Fruit fly (Drosophila melanogaster) whole organism, wandering third instar larva: ENCODE data around the gene Miox.

Experiments
- Abd-B ChIP-seq: fragments of >200 bp; optimal IDR thresholded peaks from 2 replicates; lab custom pipeline; 2017; ENCODE audit warnings: missing biosample characterization, missing genetic modification characterization
- CG32264 ChIP-seq: fragments of 200-800 bp; sonication (Bioruptor generic); optimal IDR thresholded peaks from 2 replicates; lab custom pipeline; 2016; ENCODE audit warnings: missing biosample characterization, missing genetic modification characterization
- CG9705 ChIP-seq: fragments of 200-800 bp; sonication (Bioruptor generic); optimal IDR thresholded peaks from 2 replicates; lab custom pipeline; 2018; ENCODE audit warnings: missing biosample characterization, mild to moderate bottlenecking, missing genetic modification characterization
- CrebA ChIP-seq: fragments of 200-800 bp; sonication (Bioruptor generic); optimal IDR thresholded peaks from 2 replicates; lab custom pipeline; 2016; ENCODE audit warnings: missing biosample characterization, mild to moderate bottlenecking, missing genetic modification characterization, borderline replicate concordance
- Dif ChIP-seq: fragments of 200-275, 200-300 bp; sonication (Bioruptor generic); optimal IDR thresholded peaks from 2 replicates; lab custom pipeline; 2018; ENCODE audit warnings: missing biosample characterization, missing genetic modification characterization; ENCODE audit not compliant: partially characterized antibody
- GATAd ChIP-seq: sonication (Bioruptor generic); optimal IDR thresholded peaks from 2 replicates; lab custom pipeline; 2016; ENCODE audit warnings: missing biosample characterization, missing genetic modification characterization
- HLH106 ChIP-seq: fragments of 200-800 bp; optimal IDR thresholded peaks from 3 replicates; lab custom pipeline; 2019; ENCODE audit warnings: missing biosample characterization, mild to moderate bottlenecking, missing genetic modification characterization, moderate library complexity
- Hnf4 ChIP-seq: fragments of 200-800 bp; sonication (Bioruptor generic); optimal IDR thresholded peaks from 2 replicates; lab custom pipeline; 2016; ENCODE audit warnings: missing biosample characterization, mild to moderate bottlenecking, missing genetic modification characterization
- Hr78 ChIP-seq: fragments of >200 bp; optimal IDR thresholded peaks from 2 replicates; lab custom pipeline; 2017; ENCODE audit warnings: missing biosample characterization, missing genetic modification characterization
- Hr83 ChIP-seq: fragments of 200-300 bp; sonication (Bioruptor generic); optimal IDR thresholded peaks from 2 replicates; lab custom pipeline; 2016; ENCODE audit warnings: missing biosample characterization, mild to moderate bottlenecking, missing genetic modification characterization, moderate library complexity; ENCODE audit not compliant: poor library complexity, severe bottlenecking
- Jra ChIP-seq: sonication (Bioruptor generic); optimal IDR thresholded peaks from 2 replicates; lab custom pipeline; 2016; ENCODE audit warnings: missing biosample characterization, missing genetic modification characterization
- Mio ChIP-seq: sonication (Bioruptor generic); optimal IDR thresholded peaks from 2 replicates; lab custom pipeline; 2016; ENCODE audit warnings: missing biosample characterization, missing genetic modification characterization
- N ChIP-seq: fragments of >200 bp; optimal IDR thresholded peaks from 2 replicates; lab custom pipeline; 2018; ENCODE audit warnings: missing biosample characterization, missing external identifiers, missing genetic modification characterization
- Rel ChIP-seq, 2 experiments: fragments of 200-800 bp; sonication (Bioruptor generic) in 1 of 2; optimal IDR thresholded peaks; 2 replicates in 1 of 2; 3 replicates in 1 of 2; lab custom pipeline; 2016 to 2019; ENCODE audit warnings: mild to moderate bottlenecking in 2 of 2, missing biosample characterization in 2 of 2, missing genetic modification characterization in 2 of 2, moderate library complexity in 1 of 2
- Sp1 ChIP-seq: fragments of 200-800 bp; sonication (Bioruptor generic); optimal IDR thresholded peaks from 3 replicates; lab custom pipeline; 2019; ENCODE audit warnings: missing biosample characterization, mild to moderate bottlenecking, missing genetic modification characterization, moderate library complexity
- Vsx2 ChIP-seq: fragments of 200-300, 225-300 bp; sonication (Bioruptor generic); optimal IDR thresholded peaks from 2 replicates; lab custom pipeline; 2018; ENCODE audit warnings: missing biosample characterization, missing genetic modification characterization; ENCODE audit not compliant: partially characterized antibody
- br ChIP-seq: fragments of 200-800 bp; sonication (Bioruptor generic); optimal IDR thresholded peaks from 2 replicates; lab custom pipeline; 2016; ENCODE audit warnings: missing biosample characterization, missing genetic modification characterization
- brk ChIP-seq: fragments of 200-800 bp; sonication (Bioruptor generic); optimal IDR thresholded peaks from 2 replicates; lab custom pipeline; 2016; ENCODE audit warnings: missing biosample characterization, mild to moderate bottlenecking, missing genetic modification characterization
- dmrt93B ChIP-seq: fragments of 200-800 bp; sonication (Bioruptor generic); optimal IDR thresholded peaks from 2 replicates; lab custom pipeline; 2018; ENCODE audit warnings: missing biosample characterization, mild to moderate bottlenecking, missing genetic modification characterization
- dsf ChIP-seq: sonication (Bioruptor generic); optimal IDR thresholded peaks from 2 replicates; lab custom pipeline; 2016; ENCODE audit warnings: missing biosample characterization, missing genetic modification characterization, borderline replicate concordance
- ey ChIP-seq: fragments of 200-800 bp; sonication (Bioruptor generic); optimal IDR thresholded peaks from 2 replicates; lab custom pipeline; 2016; ENCODE audit warnings: missing biosample characterization, missing genetic modification characterization
- foxo ChIP-seq, 2 experiments: fragments of 200-800 bp; sonication (Bioruptor generic); optimal IDR thresholded peaks; 2 replicates in 1 of 2; 3 replicates in 1 of 2; lab custom pipeline; 2016 to 2017; ENCODE audit warnings: missing biosample characterization in 2 of 2, missing genetic modification characterization in 2 of 2
- fru ChIP-seq: fragments of 200-800 bp; sonication (Bioruptor generic); optimal IDR thresholded peaks from 3 replicates; lab custom pipeline; 2016; ENCODE audit warnings: missing biosample characterization, mild to moderate bottlenecking, missing genetic modification characterization
- h ChIP-seq: fragments of 200-800 bp; sonication (Bioruptor generic); optimal IDR thresholded peaks from 3 replicates; lab custom pipeline; 2016; ENCODE audit warnings: missing biosample characterization, mild to moderate bottlenecking, missing genetic modification characterization
- lola ChIP-seq: fragments of >200 bp; optimal IDR thresholded peaks from 2 replicates; lab custom pipeline; 2017; ENCODE audit warnings: missing biosample characterization, missing genetic modification characterization
- pan ChIP-seq: fragments of >200 bp; optimal IDR thresholded peaks from 2 replicates; lab custom pipeline; 2017
- psq ChIP-seq: fragments of 200-800 bp; sonication (Bioruptor generic); optimal IDR thresholded peaks from 3 replicates; lab custom pipeline; 2017; ENCODE audit warnings: missing biosample characterization, mild to moderate bottlenecking, missing genetic modification characterization, moderate library complexity
- rgr ChIP-seq: fragments of 200-800 bp; sonication (Bioruptor generic); optimal IDR thresholded peaks from 3 replicates; lab custom pipeline; 2016; ENCODE audit warnings: missing biosample characterization, mild to moderate bottlenecking, missing genetic modification characterization
- sage ChIP-seq: fragments of 200-800 bp; sonication (Bioruptor generic); optimal IDR thresholded peaks from 2 replicates; lab custom pipeline; 2016; ENCODE audit warnings: missing biosample characterization, mild to moderate bottlenecking, missing genetic modification characterization
- sv ChIP-seq: fragments of 200-800 bp; sonication (Bioruptor generic); optimal IDR thresholded peaks from 3 replicates; lab custom pipeline; 2016; ENCODE audit warnings: missing biosample characterization, missing genetic modification characterization
- tai ChIP-seq: sonication (Bioruptor generic); optimal IDR thresholded peaks from 2 replicates; lab custom pipeline; 2016; ENCODE audit warnings: missing biosample characterization, missing genetic modification characterization
- woc ChIP-seq: sonication (Bioruptor generic); optimal IDR thresholded peaks from 2 replicates; lab custom pipeline; 2016; ENCODE audit warnings: missing biosample characterization, mild to moderate bottlenecking, missing genetic modification characterization

The Miox gene

DNA sequence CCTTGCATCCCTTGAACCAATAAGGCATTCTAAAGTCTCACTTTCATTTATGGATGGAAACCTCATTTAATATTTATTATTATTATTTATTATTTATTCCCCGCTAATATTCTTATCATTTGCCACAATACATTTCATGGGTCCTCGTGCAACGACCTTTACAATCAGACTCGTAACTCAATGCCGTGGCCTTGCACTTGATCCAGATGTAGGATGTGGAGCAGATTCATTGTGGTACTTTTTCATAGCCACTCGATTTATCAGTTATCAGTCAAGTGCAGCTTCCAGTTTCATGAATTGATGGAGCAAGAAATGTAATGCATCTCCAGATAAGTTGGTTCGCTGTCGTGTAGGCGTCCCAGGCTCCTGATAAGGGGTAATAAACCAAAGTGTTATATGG, 552 bp downstream of the Miox start:
- no peak for TF ChIP-seq CG9705
- TF ChIP-seq N (GFP tag; lab: Kevin White, UChicago) = no peak
- no peak for TF ChIP-seq br (GFP tag; lab: Kevin White, UChicago)
- TF ChIP-seq h = no peak
- no peak for TF ChIP-seq Vsx2 (GFP tag; lab: Kevin White, UChicago)
- no peak for TF ChIP-seq Abd-B (GFP tag; lab: Kevin White, UChicago)
- TF ChIP-seq Rel (GFP tag; optimal IDR thresholded peaks at IDR 0.05; lab: Kevin White, UChicago) = no peak
- peak; percentile 52 for TF ChIP-seq Rel (tag; optimal IDR thresholded peaks at IDR 0.05; lab: Kevin White, UChicago)

DNA sequence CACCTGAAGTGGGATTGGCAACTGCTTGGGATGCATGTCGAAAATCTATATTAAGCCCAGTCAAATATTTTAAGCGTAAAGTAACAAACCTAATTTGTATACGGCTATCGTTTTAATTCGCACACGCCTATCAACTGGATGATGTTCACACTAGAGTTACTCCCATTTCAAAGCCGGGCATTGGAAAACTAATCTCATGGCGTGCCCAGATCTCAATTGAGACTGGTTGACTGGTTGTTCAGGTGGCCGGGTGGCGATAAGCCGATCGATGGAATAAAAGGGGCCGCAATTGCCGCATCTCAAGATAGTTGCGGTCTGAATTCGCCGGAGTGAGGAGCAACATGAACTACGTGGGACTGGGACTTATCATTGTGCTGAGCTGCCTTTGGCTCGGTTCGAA, 3.7 kb downstream of the Miox start, which contains the start of gene Est-6:
TSS of gene Est-6 (plus strand) at position 301 of the 400 bp plus-strand sequence.
- TF ChIP-seq CrebA (GFP tag; lab: Kevin White, UChicago) = no peak
- no peak for TF ChIP-seq sage (GFP tag; lab: Kevin White, UChicago)
- no peak for TF ChIP-seq sv (GFP tag; lab: Kevin White, UChicago)
- no peak for TF ChIP-seq CG32264 (GFP tag; lab: Kevin White, UChicago)
- no peak for TF ChIP-seq woc (GFP tag; lab: Kevin White, UChicago)
- no peak for TF ChIP-seq Dif (GFP tag; lab: Kevin White, UChicago)
- TF ChIP-seq HLH106 (tag; lab: Kevin White, UChicago) = no peak
- no peak for TF ChIP-seq Hr83 (GFP tag; lab: Kevin White, UChicago)
- no peak for TF ChIP-seq psq
- TF ChIP-seq Hnf4 = no peak
- no peak for TF ChIP-seq CG9705
- TF ChIP-seq Mio = no peak
- TF ChIP-seq tai (GFP tag; lab: Kevin White, UChicago) = no peak
- no peak for TF ChIP-seq dmrt93B (GFP tag; lab: Kevin White, UChicago)
- no peak for TF ChIP-seq N (GFP tag; lab: Kevin White, UChicago)

DNA sequence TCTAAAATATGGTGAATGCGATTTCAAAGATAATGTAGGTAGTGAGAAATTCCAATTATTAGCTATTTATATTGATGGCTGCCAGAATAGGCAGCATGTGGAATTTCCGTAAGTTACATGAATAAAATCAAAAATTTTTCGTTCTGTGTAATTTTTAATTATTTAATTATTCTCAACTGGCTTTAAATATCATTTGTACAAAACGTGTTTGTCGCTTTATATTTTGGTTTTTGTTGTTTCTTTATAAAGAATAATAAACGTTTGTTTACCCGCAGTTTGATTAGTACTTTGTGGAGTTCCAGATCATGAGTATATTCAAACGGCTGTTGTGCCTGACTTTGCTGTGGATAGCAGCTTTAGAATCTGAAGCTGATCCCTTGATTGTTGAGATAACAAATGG, 5.6 kb downstream of the Miox start, which contains the start of gene Est-P:
TSS of gene Est-P (plus strand) at position 301 of the 400 bp plus-strand sequence.
- no peak for TF ChIP-seq CG32264 (GFP tag; lab: Kevin White, UChicago)
- TF ChIP-seq sv (GFP tag; lab: Kevin White, UChicago) = no peak
- TF ChIP-seq ey = no peak
- no peak for TF ChIP-seq CrebA (GFP tag; lab: Kevin White, UChicago)
- TF ChIP-seq Jra (GFP tag; lab: Kevin White, UChicago) = no peak
- TF ChIP-seq brk (GFP tag; lab: Kevin White, UChicago) = no peak
- TF ChIP-seq sage (GFP tag; lab: Kevin White, UChicago) = no peak
- no peak for TF ChIP-seq Sp1
- TF ChIP-seq pan (lab: Kevin White, UChicago) = no peak
- TF ChIP-seq lola (GFP tag; lab: Kevin White, UChicago) = no peak
- TF ChIP-seq dsf (GFP tag; lab: Kevin White, UChicago) = no peak
- no peak for TF ChIP-seq HLH106 (tag; lab: Kevin White, UChicago)

DNA sequence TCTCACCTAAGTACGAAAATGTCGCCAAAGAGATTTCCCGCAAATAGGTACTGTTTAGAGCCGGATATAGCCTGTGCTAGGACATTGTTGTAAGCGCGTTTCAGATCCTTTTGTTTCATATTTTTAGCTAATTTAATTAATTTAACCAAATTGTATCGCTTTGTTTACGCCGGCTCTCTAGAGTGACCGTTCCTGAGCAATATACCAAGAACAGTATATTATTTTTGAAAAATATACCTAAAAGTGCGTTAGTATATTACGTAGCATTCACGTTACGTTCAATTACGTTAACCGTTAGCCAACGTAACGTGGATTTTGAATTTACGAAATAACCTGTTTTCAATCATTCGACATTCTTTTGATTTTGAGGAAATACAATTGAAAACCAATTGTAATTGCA, 8.7 kb downstream of the Miox start, which contains the start of gene thoc6:
TSS of gene thoc6 (minus strand) at position 204 of the 400 bp plus-strand sequence.
- peak; percentile 42 for TF ChIP-seq CrebA (GFP tag; lab: Kevin White, UChicago)
- no peak for TF ChIP-seq sage (GFP tag; lab: Kevin White, UChicago)

DNA sequence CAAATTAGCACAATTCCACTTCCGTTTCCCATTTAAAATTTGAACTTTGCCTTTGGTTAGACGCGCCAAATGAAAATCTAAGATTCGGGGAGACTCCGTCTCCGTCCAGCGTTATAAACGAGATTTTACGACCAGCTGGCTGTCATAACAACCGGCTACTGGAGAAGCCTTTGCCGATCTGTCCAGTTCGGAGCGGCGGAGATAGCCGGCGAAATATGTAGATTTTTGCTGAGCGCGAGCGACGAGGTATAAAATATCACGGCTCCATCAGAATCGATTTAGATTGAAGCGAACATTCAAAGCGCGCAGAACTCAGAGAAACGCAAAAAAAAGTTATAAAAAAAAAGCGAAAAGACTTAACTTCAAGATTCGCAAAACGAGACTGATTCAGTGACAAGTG, 12.7 kb downstream of the Miox start, which contains the start of gene CG11529:
TSS of gene CG11529 (plus strand) at position 301 of the 400 bp plus-strand sequence.
- TF ChIP-seq CG32264 (GFP tag; lab: Kevin White, UChicago) (no peak), sv (GFP tag; lab: Kevin White, UChicago) (no peak), fru (GFP tag; lab: Kevin White, UChicago) (no peak), HLH106 (tag; lab: Kevin White, UChicago) (no peak), Jra (GFP tag; lab: Kevin White, UChicago) (no peak), brk (GFP tag; lab: Kevin White, UChicago) (no peak), rgr (GFP tag; lab: Kevin White, UChicago) (no peak), Sp1 (no peak), Rel (GFP tag; optimal IDR thresholded peaks at IDR 0.05; lab: Kevin White, UChicago) (no peak), Rel (tag; optimal IDR thresholded peaks at IDR 0.05; lab: Kevin White, UChicago) (no peak), Hr78 (no peak), sage (GFP tag; lab: Kevin White, UChicago) (no peak), GATAd (GFP tag; lab: Kevin White, UChicago) (no peak), N (GFP tag; lab: Kevin White, UChicago) (no peak), tai (GFP tag; lab: Kevin White, UChicago) (no peak), foxo (GFP tag; optimal IDR thresholded peaks at IDR 0.05; lab: Kevin White, UChicago) (no peak), woc (GFP tag; lab: Kevin White, UChicago) (no peak)
- TF ChIP-seq, all 38 proteins: peak for 0
